Worm (Caenorhabditis elegans) whole organism, L1 larva: ENCODE results near the gene Y110A2AL.3.

ENCODE experiments used
- dpl-1 ChIP-seq, 3 experiments: fragments of 150-350 bp in 2 of 3; sonication (generic microtip) in 1 of 3; optimal IDR thresholded peaks; 2 replicates each; lab custom pipeline; 2014 to 2017; ENCODE audit warnings: missing biosample characterization in 3 of 3, missing genetic modification characterization in 3 of 3, missing genetic modification reagents in 3 of 3
- irx-1 ChIP-seq: sonication (generic microtip); optimal IDR thresholded peaks from 2 replicates; lab custom pipeline; 2016; ENCODE audit warnings: missing genetic modification characterization, missing compliant biosample characterization
- nhr-12 ChIP-seq: sonication (generic microtip); optimal IDR thresholded peaks from 2 replicates; lab custom pipeline; 2017; ENCODE audit warnings: missing biosample characterization, missing genetic modification characterization

- TF ChIP-seq irx-1 (tag; lab: Kevin White, UChicago) (no peak), dpl-1 (GFP tag; optimal IDR thresholded peaks at IDR 0.05; lab: Kevin White, UChicago) (no peak), nhr-12 (tag; lab: Kevin White, UChicago) (no peak)
Measured at ce11 chrII:2903748-2904147, 36.9 kb downstream of the Y110A2AL.3 start.
